Fruit fly (Drosophila melanogaster) whole organism, adult: ENCODE data around the gene Acp95EF.

Source experiments
- CG11617 ChIP-seq: fragments of 200-800 bp; sonication (Bioruptor generic); optimal IDR thresholded peaks from 2 replicates; lab custom pipeline; 2017; ENCODE audit warnings: mild to moderate bottlenecking, missing biosample characterization, missing genetic modification reagents, missing genetic modification characterization
- CG12768 ChIP-seq: fragments of 200-800 bp; sonication (Bioruptor generic); optimal IDR thresholded peaks from 2 replicates; lab custom pipeline; 2017; ENCODE audit warnings: missing biosample characterization, missing genetic modification characterization, mild to moderate bottlenecking, moderate library complexity, missing genetic modification reagents
- CG14711 ChIP-seq: fragments of 200-800 bp; sonication (Bioruptor generic); optimal IDR thresholded peaks from 2 replicates; lab custom pipeline; 2018; ENCODE audit warnings: missing biosample characterization, mild to moderate bottlenecking, missing genetic modification characterization, moderate library complexity
- CG1620 ChIP-seq: fragments of 200-800 bp; sonication (Bioruptor generic); optimal IDR thresholded peaks from 2 replicates; lab custom pipeline; 2016; ENCODE audit warnings: missing biosample characterization, missing genetic modification characterization
- CG33017 ChIP-seq: fragments of 200-800 bp; sonication (Bioruptor generic); optimal IDR thresholded peaks from 2 replicates; lab custom pipeline; 2018; ENCODE audit warnings: missing biosample characterization, mild to moderate bottlenecking, missing genetic modification characterization, moderate library complexity
- CG5204 ChIP-seq: fragments of 200-800 bp; sonication (Bioruptor generic); optimal IDR thresholded peaks from 2 replicates; lab custom pipeline; 2016; ENCODE audit warnings: missing biosample characterization, missing genetic modification characterization
- CG7045 ChIP-seq: fragments of 200-800 bp; sonication (Bioruptor generic); optimal IDR thresholded peaks from 2 replicates; lab custom pipeline; 2017; ENCODE audit warnings: missing biosample characterization, mild to moderate bottlenecking, missing genetic modification characterization
- CG7101 ChIP-seq: fragments of 200-800 bp; sonication (Bioruptor generic); optimal IDR thresholded peaks from 2 replicates; lab custom pipeline; 2018; ENCODE audit warnings: missing biosample characterization, mild to moderate bottlenecking, missing genetic modification characterization, moderate library complexity
- Clk ChIP-seq: fragments of 200-800 bp; sonication (Bioruptor generic); optimal IDR thresholded peaks from 2 replicates; lab custom pipeline; 2017; ENCODE audit warnings: missing biosample characterization, missing genetic modification characterization
- Crg-1 ChIP-seq: fragments of 200-800 bp; sonication (Bioruptor generic); optimal IDR thresholded peaks from 2 replicates; lab custom pipeline; 2016; ENCODE audit warnings: missing biosample characterization, missing genetic modification characterization
- Hr96 ChIP-seq: fragments of 200-800 bp; sonication (Bioruptor generic); optimal IDR thresholded peaks from 2 replicates; lab custom pipeline; 2016; ENCODE audit warnings: missing biosample characterization, missing genetic modification characterization
- Mnt ChIP-seq: fragments of 200-800 bp; sonication (Bioruptor generic); optimal IDR thresholded peaks from 2 replicates; lab custom pipeline; 2016; ENCODE audit warnings: missing biosample characterization, mild to moderate bottlenecking, missing genetic modification characterization
- bab1 ChIP-seq: fragments of 200-800 bp; sonication (Bioruptor generic); optimal IDR thresholded peaks from 3 replicates; lab custom pipeline; 2019; ENCODE audit warnings: missing biosample characterization, mild to moderate bottlenecking, missing genetic modification characterization, moderate library complexity
- cic ChIP-seq: fragments of 200-800 bp; sonication (Bioruptor generic); optimal IDR thresholded peaks from 2 replicates; lab custom pipeline; 2017; ENCODE audit warnings: missing biosample characterization, mild to moderate bottlenecking, missing genetic modification characterization, moderate library complexity
- cnc ChIP-seq, 2 experiments: fragments of >200 bp; optimal IDR thresholded peaks; 2 replicates each; lab custom pipeline; 2017
- kay ChIP-seq: fragments of 200-800 bp; sonication (Bioruptor generic); peaks from one replicate; lab custom pipeline; 2016; ENCODE audit warnings: missing biosample characterization, missing genetic modification characterization, borderline replicate concordance
- ovo ChIP-seq: fragments of 200-800 bp; sonication (Bioruptor generic); optimal IDR thresholded peaks from 2 replicates; lab custom pipeline; 2016; ENCODE audit warnings: missing biosample characterization, missing genetic modification characterization
- pad ChIP-seq: fragments of 200-800 bp; sonication (Bioruptor generic); optimal IDR thresholded peaks from 3 replicates; lab custom pipeline; 2017; ENCODE audit warnings: missing biosample characterization, missing genetic modification characterization, mild to moderate bottlenecking, moderate library complexity, missing genetic modification reagents
- tj ChIP-seq: fragments of 200-800 bp; sonication (Bioruptor generic); optimal IDR thresholded peaks from 3 replicates; lab custom pipeline; 2017; ENCODE audit warnings: missing biosample characterization, mild to moderate bottlenecking, missing genetic modification characterization, moderate library complexity
- toe ChIP-seq: fragments of 200-800 bp; sonication (Bioruptor generic); optimal IDR thresholded peaks from 2 replicates; lab custom pipeline; 2016; ENCODE audit warnings: missing biosample characterization, missing genetic modification characterization

The Acp95EF gene

dm6 chr3R:24230423-24231205 lies 1.8 kb downstream of the Acp95EF start, which contains the start of gene mask:
Gene mask, plus strand, starts transcription at chr3R:24230562.
- TF ChIP-seq CG12768: peak; percentile 67
- peak; percentile 87 for TF ChIP-seq toe (GFP tag; lab: Kevin White, UChicago)
- peak; percentile 73 for TF ChIP-seq bab1 (GFP tag; lab: Kevin White, UChicago)
- TF ChIP-seq Hr96 (GFP tag; lab: Kevin White, UChicago): peak; percentile 90
- TF ChIP-seq Crg-1 (GFP tag; lab: Kevin White, UChicago): peak; percentile 90
- peak; percentile 84 for TF ChIP-seq CG7101 (tag; lab: Kevin White, UChicago)
- TF ChIP-seq Mnt: peak; percentile 70
- peak; percentile 64 for TF ChIP-seq tj
- peak; percentile 90 for TF ChIP-seq CG11617 (GFP tag; lab: Kevin White, UChicago)
- peak; percentile 39 for TF ChIP-seq CG14711 (tag; lab: Kevin White, UChicago)
- no peak for TF ChIP-seq kay (GFP tag; lab: Kevin White, UChicago)
- TF ChIP-seq CG7045 (GFP tag; lab: Kevin White, UChicago): peak; percentile 82
- TF ChIP-seq ovo (GFP tag; lab: Kevin White, UChicago): peak; percentile 90
- TF ChIP-seq Clk: no peak
- TF ChIP-seq CG1620 (GFP tag; lab: Kevin White, UChicago): peak; percentile 93
- no peak for TF ChIP-seq cnc (optimal IDR thresholded peaks at IDR 0.05; lab: Kevin White, UChicago)
- peak; percentile 50 for TF ChIP-seq CG33017 (tag; lab: Kevin White, UChicago)
- peak; percentile 29 for TF ChIP-seq cic (GFP tag; lab: Kevin White, UChicago)
- TF ChIP-seq CG5204 (GFP tag; lab: Kevin White, UChicago): no peak
- peak; percentile 43 for TF ChIP-seq pad (GFP tag; lab: Kevin White, UChicago)

- no peak for TF ChIP-seq CG7045 (GFP tag; lab: Kevin White, UChicago)
- TF ChIP-seq Mnt: peak; percentile 62
- TF ChIP-seq CG14711 (tag; lab: Kevin White, UChicago): peak; percentile 70
- no peak for TF ChIP-seq cic (GFP tag; lab: Kevin White, UChicago)
- no peak for TF ChIP-seq ovo (GFP tag; lab: Kevin White, UChicago)
- peak; percentile 67 for TF ChIP-seq pad (GFP tag; lab: Kevin White, UChicago)
Measured at dm6 chr3R:24231206-24231502, 2.4 kb downstream of the Acp95EF start.

- TF ChIP-seq CG1620 (GFP tag; lab: Kevin White, UChicago) (no peak), CG7101 (tag; lab: Kevin White, UChicago) (no peak), CG11617 (GFP tag; lab: Kevin White, UChicago) (no peak), CG14711 (tag; lab: Kevin White, UChicago) (no peak), CG33017 (tag; lab: Kevin White, UChicago) (no peak), Hr96 (GFP tag; lab: Kevin White, UChicago) (no peak), kay (GFP tag; lab: Kevin White, UChicago) (no peak), bab1 (GFP tag; lab: Kevin White, UChicago) (no peak), Mnt (no peak), ovo (GFP tag; lab: Kevin White, UChicago) (no peak), cic (GFP tag; lab: Kevin White, UChicago) (no peak), pad (GFP tag; lab: Kevin White, UChicago) (no peak)
Measured at dm6 chr3R:24231914-24232313, 3.1 kb downstream of the Acp95EF start.

dm6 chr3R:24233366-24234161 lies 4.8 kb downstream of the Acp95EF start:
- TF ChIP-seq CG7045 (GFP tag; lab: Kevin White, UChicago) (peak; percentile 16), tj (peak; percentile 6), CG5204 (GFP tag; lab: Kevin White, UChicago) (no peak), CG11617 (GFP tag; lab: Kevin White, UChicago) (peak; percentile 27), cic (GFP tag; lab: Kevin White, UChicago) (peak; percentile 88), CG7101 (tag; lab: Kevin White, UChicago) (no peak), Mnt (peak; percentile 27)

- TF ChIP-seq Hr96 (GFP tag; lab: Kevin White, UChicago): no peak
- TF ChIP-seq bab1 (GFP tag; lab: Kevin White, UChicago): no peak
- no peak for TF ChIP-seq toe (GFP tag; lab: Kevin White, UChicago)
- no peak for TF ChIP-seq CG14711 (tag; lab: Kevin White, UChicago)
- no peak for TF ChIP-seq Clk
- TF ChIP-seq CG7045 (GFP tag; lab: Kevin White, UChicago): no peak
- TF ChIP-seq tj: no peak
- TF ChIP-seq cic (GFP tag; lab: Kevin White, UChicago): no peak
- TF ChIP-seq Crg-1 (GFP tag; lab: Kevin White, UChicago): no peak
Measured at dm6 chr3R:24234162-24234529, 5.4 kb downstream of the Acp95EF start.

dm6 chr3R:24234721-24235120 lies 5.9 kb downstream of the Acp95EF start:
- TF ChIP-seq CG12768 (no peak), ovo (GFP tag; lab: Kevin White, UChicago) (no peak), toe (GFP tag; lab: Kevin White, UChicago) (no peak), CG7101 (tag; lab: Kevin White, UChicago) (no peak), CG1620 (GFP tag; lab: Kevin White, UChicago) (no peak), pad (GFP tag; lab: Kevin White, UChicago) (no peak), cic (GFP tag; lab: Kevin White, UChicago) (no peak), Mnt (no peak)
